Worm (Caenorhabditis elegans) whole organism, L4 larva: ENCODE results near the gene Y32G9A.2.

ENCODE experiments used
- D1046.2 ChIP-seq: fragments of 200-800 bp; sonication (Bioruptor generic); IDR thresholded peaks from 2 replicates; pipeline ENCODE4 v1.3.6; 2022; ENCODE audit warnings: missing genetic modification characterization, missing compliant biosample characterization
- F10B5.3 ChIP-seq: sonication (generic microtip); optimal IDR thresholded peaks from 2 replicates; lab custom pipeline; 2016; ENCODE audit warnings: mild to moderate bottlenecking, missing genetic modification characterization, missing compliant biosample characterization
- F49E8.2 ChIP-seq: sonication (generic microtip); optimal IDR thresholded peaks from 2 replicates; lab custom pipeline; 2016; ENCODE audit warnings: missing compliant biosample characterization, mild to moderate bottlenecking, missing genetic modification characterization, borderline replicate concordance
- R02D3.7 ChIP-seq: fragments of 150-350 bp; sonication (generic microtip); optimal IDR thresholded peaks from 3 replicates; lab custom pipeline; 2014; ENCODE audit warnings: missing biosample characterization, missing genetic modification characterization
- T20F7.1 ChIP-seq: fragments of 200-800 bp; sonication (Bioruptor generic); optimal IDR thresholded peaks from 2 replicates; lab custom pipeline; 2018; ENCODE audit warnings: mild to moderate bottlenecking, missing genetic modification characterization, missing compliant biosample characterization
- T26A8.4 ChIP-seq: fragments of 200-800 bp; sonication (Bioruptor generic); IDR thresholded peaks from 2 replicates; pipeline ENCODE4 v1.3.6; 2022; ENCODE audit warnings: missing genetic modification characterization, missing compliant biosample characterization
- Y48G9A.11 ChIP-seq: fragments of 200-800 bp; sonication (Bioruptor generic); IDR thresholded peaks from 2 replicates; pipeline ENCODE4 v1.3.6; 2022; ENCODE audit warnings: missing genetic modification reagents, missing genetic modification characterization, missing compliant biosample characterization
- Y5F2A.4 ChIP-seq: fragments of 200-800 bp; sonication (Bioruptor generic); optimal IDR thresholded peaks from 2 replicates; lab custom pipeline; 2018; ENCODE audit warnings: mild to moderate bottlenecking, missing genetic modification characterization, missing compliant biosample characterization
- ZK337.2 ChIP-seq: fragments of 200-800 bp; sonication (Bioruptor generic); IDR thresholded peaks from 2 replicates; pipeline ENCODE4 v1.3.6; 2022; ENCODE audit warnings: missing genetic modification reagents, missing genetic modification characterization, missing compliant biosample characterization
- ZK546.5 ChIP-seq, 2 experiments: sonication (generic microtip); optimal IDR thresholded peaks; 2 replicates each; lab custom pipeline; 2017; ENCODE audit warnings: missing biosample characterization in 2 of 2, missing genetic modification characterization in 2 of 2
- aha-1 ChIP-seq: fragments of 150-350 bp; peaks from one replicate; lab custom pipeline; 2014; ENCODE audit warnings: missing biosample characterization, missing genetic modification characterization
- aly-2 ChIP-seq: sonication (generic microtip); optimal IDR thresholded peaks from 2 replicates; lab custom pipeline; 2018; ENCODE audit warnings: missing biosample characterization, missing genetic modification characterization
- ama-1 ChIP-seq: fragments of 150-350 bp; optimal IDR thresholded peaks from 2 replicates; lab custom pipeline; 2014; ENCODE audit warnings: inconsistent platforms, mixed read lengths
- attf-4 ChIP-seq: sonication (generic microtip); optimal IDR thresholded peaks from 3 replicates; lab custom pipeline; 2017; ENCODE audit warnings: missing biosample characterization, missing genetic modification characterization
- ceh-28 ChIP-seq: fragments of 150-350 bp; optimal IDR thresholded peaks from 2 replicates; lab custom pipeline; 2014; ENCODE audit warnings: missing biosample characterization, missing genetic modification reagents, missing genetic modification characterization
- ces-1 ChIP-seq: fragments of 150-350 bp; sonication (generic microtip); optimal IDR thresholded peaks from 4 replicates; lab custom pipeline; 2014; ENCODE audit warnings: missing biosample characterization, missing genetic modification reagents, missing genetic modification characterization
- daf-12 ChIP-seq: fragments of 150-350 bp; optimal IDR thresholded peaks from 2 replicates; lab custom pipeline; 2014; ENCODE audit warnings: missing biosample characterization, missing genetic modification reagents, missing genetic modification characterization
- daf-16 ChIP-seq, 3 experiments: sonication (generic microtip); optimal IDR thresholded peaks; 2 replicates each; lab custom pipeline; 2016 to 2017; ENCODE audit warnings: missing genetic modification characterization in 3 of 3, missing genetic modification reagents in 3 of 3, mild to moderate bottlenecking in 2 of 3, missing compliant biosample characterization in 2 of 3, missing biosample characterization in 1 of 3, moderate library complexity in 1 of 3
- daf-8 ChIP-seq: fragments of 200-800 bp; sonication (Bioruptor generic); IDR thresholded peaks from 2 replicates; pipeline ENCODE4 v1.3.6; 2022; ENCODE audit warnings: missing genetic modification characterization, missing compliant biosample characterization
- dmd-6 ChIP-seq: fragments of 200-800 bp; sonication (Bioruptor generic); IDR thresholded peaks from 2 replicates; pipeline ENCODE4 v1.3.6; 2022; ENCODE audit warnings: missing genetic modification reagents, missing genetic modification characterization, missing compliant biosample characterization
- dmd-8 ChIP-seq: fragments of 200-800 bp; sonication (Bioruptor generic); IDR thresholded peaks from 2 replicates; pipeline ENCODE4 v1.3.6; 2022; ENCODE audit warnings: missing genetic modification characterization, missing compliant biosample characterization
- dpl-1 ChIP-seq: fragments of 150-350 bp; optimal IDR thresholded peaks from 2 replicates; lab custom pipeline; 2014; ENCODE audit warnings: missing biosample characterization, missing genetic modification reagents, missing genetic modification characterization
- dve-1 ChIP-seq: sonication (generic microtip); optimal IDR thresholded peaks from 2 replicates; lab custom pipeline; 2017; ENCODE audit warnings: antibody characterized with exemption, mild to moderate bottlenecking, missing genetic modification characterization, missing compliant biosample characterization; ENCODE audit not compliant: insufficient read depth
- egl-27 ChIP-seq: sonication (generic microtip); optimal IDR thresholded peaks from 3 replicates; lab custom pipeline; 2017; ENCODE audit warnings: missing biosample characterization, missing genetic modification reagents, missing genetic modification characterization
- fkh-10 ChIP-seq: fragments of 150-350 bp; optimal IDR thresholded peaks from 2 replicates; lab custom pipeline; 2014; ENCODE audit warnings: missing biosample characterization, missing genetic modification reagents, missing genetic modification characterization
- gei-8 ChIP-seq: fragments of 200-800 bp; sonication (Bioruptor generic); optimal IDR thresholded peaks from 2 replicates; lab custom pipeline; 2018; ENCODE audit warnings: mild to moderate bottlenecking, missing genetic modification characterization, missing compliant biosample characterization
- hif-1 ChIP-seq, 2 experiments: sonication (generic microtip); optimal IDR thresholded peaks; 2 replicates each; lab custom pipeline; 2016 to 2017; ENCODE audit warnings: missing compliant biosample characterization in 2 of 2, missing genetic modification characterization in 2 of 2, missing genetic modification reagents in 2 of 2, missing genotype in 2 of 2, mild to moderate bottlenecking in 1 of 2
- lin-1 ChIP-seq: fragments of 200-800 bp; sonication (Bioruptor generic); IDR thresholded peaks from 2 replicates; pipeline ENCODE4 v1.3.6; 2022; ENCODE audit warnings: missing genetic modification reagents, missing genetic modification characterization, missing compliant biosample characterization
- lin-15B ChIP-seq: fragments of 150-350 bp; sonication (generic microtip); optimal IDR thresholded peaks from 3 replicates; lab custom pipeline; 2014; ENCODE audit warnings: missing biosample characterization, missing genetic modification characterization
- lin-38 ChIP-seq: fragments of 200-800 bp; sonication (Bioruptor generic); IDR thresholded peaks from 2 replicates; pipeline ENCODE4 v1.3.6; 2022; ENCODE audit warnings: missing genetic modification reagents, missing genetic modification characterization, missing compliant biosample characterization
- lin-39 ChIP-seq: fragments of 150-350 bp; optimal IDR thresholded peaks from 2 replicates; lab custom pipeline; 2014; ENCODE audit warnings: missing biosample characterization, missing genetic modification reagents, missing genetic modification characterization
- lsy-2 ChIP-seq, 2 experiments: fragments of 150-350 bp in 1 of 2; sonication (generic microtip) in 1 of 2; optimal IDR thresholded peaks; 2 replicates each; lab custom pipeline; 2014 to 2017; ENCODE audit warnings: missing biosample characterization in 2 of 2, missing genetic modification characterization in 2 of 2
- mdl-1 ChIP-seq, 2 experiments: fragments of 150-350 bp in 1 of 2; sonication (generic microtip) in 1 of 2; optimal IDR thresholded peaks; 2 replicates each; lab custom pipeline; 2014 to 2017; ENCODE audit warnings: missing biosample characterization in 2 of 2, missing genetic modification characterization in 2 of 2
- mep-1 ChIP-seq: fragments of 150-350 bp; sonication (generic microtip); optimal IDR thresholded peaks from 3 replicates; lab custom pipeline; 2014; ENCODE audit warnings: missing biosample characterization, missing genetic modification characterization
- mes-2 ChIP-seq: sonication (generic microtip); optimal IDR thresholded peaks from 2 replicates; lab custom pipeline; 2016; ENCODE audit warnings: missing genotype, mild to moderate bottlenecking, missing genetic modification characterization, missing compliant biosample characterization; ENCODE audit not compliant: poor library complexity, severe bottlenecking
- mxl-2 ChIP-seq: fragments of 200-800 bp; sonication (Bioruptor generic); conservative IDR thresholded peaks from 2 replicates; pipeline ENCODE4 v1.3.6; 2022; ENCODE audit warnings: missing genetic modification reagents, missing genetic modification characterization, missing compliant biosample characterization
- mxl-3 ChIP-seq: fragments of 200-800 bp; sonication (Bioruptor generic); optimal IDR thresholded peaks from 2 replicates; lab custom pipeline; 2018; ENCODE audit warnings: mild to moderate bottlenecking, missing genetic modification characterization, missing compliant biosample characterization
- nhr-10 ChIP-seq: fragments of 150-350 bp; optimal IDR thresholded peaks from 2 replicates; lab custom pipeline; 2014; ENCODE audit warnings: missing biosample characterization, missing genetic modification characterization
- nhr-11 ChIP-seq: fragments of 150-350 bp; optimal IDR thresholded peaks from 2 replicates; lab custom pipeline; 2014; ENCODE audit warnings: missing biosample characterization, missing genetic modification characterization
- nhr-237 ChIP-seq: sonication (generic microtip); optimal IDR thresholded peaks from 2 replicates; lab custom pipeline; 2017; ENCODE audit warnings: missing biosample characterization, missing genetic modification characterization
- nhr-25 ChIP-seq: sonication (generic microtip); optimal IDR thresholded peaks from 2 replicates; lab custom pipeline; 2017; ENCODE audit warnings: missing genetic modification characterization, mild to moderate bottlenecking, missing compliant biosample characterization, antibody characterized with exemption, moderate library complexity, borderline replicate concordance; ENCODE audit not compliant: insufficient read depth
- nhr-48 ChIP-seq: sonication (generic microtip); optimal IDR thresholded peaks from 2 replicates; lab custom pipeline; 2016; ENCODE audit warnings: mild to moderate bottlenecking, missing genetic modification characterization, missing compliant biosample characterization
- nhr-77 ChIP-seq: fragments of 150-350 bp; optimal IDR thresholded peaks from 2 replicates; lab custom pipeline; 2014; ENCODE audit warnings: missing biosample characterization, missing genetic modification characterization
- rbr-2 ChIP-seq: sonication (generic microtip); optimal IDR thresholded peaks from 2 replicates; lab custom pipeline; 2016; ENCODE audit warnings: missing genotype, missing genetic modification characterization, missing compliant biosample characterization
- saeg-2 ChIP-seq: fragments of 200-800 bp; sonication (Bioruptor generic); IDR thresholded peaks from 2 replicates; pipeline ENCODE4 v1.3.6; 2022; ENCODE audit warnings: missing genetic modification reagents, missing genetic modification characterization, missing compliant biosample characterization
- set-16 ChIP-seq: fragments of 200-800 bp; sonication (Bioruptor generic); IDR thresholded peaks from 2 replicates; pipeline ENCODE4 v1.3.6; 2022; ENCODE audit warnings: missing genetic modification reagents, missing genetic modification characterization, missing compliant biosample characterization
- spr-3 ChIP-seq: fragments of 200-800 bp; sonication (Bioruptor generic); optimal IDR thresholded peaks from 2 replicates; lab custom pipeline; 2018; ENCODE audit warnings: mild to moderate bottlenecking, missing genetic modification characterization, missing compliant biosample characterization
- tra-1 ChIP-seq: fragments of 200-800 bp; sonication (Bioruptor generic); IDR thresholded peaks from 2 replicates; pipeline ENCODE4 v1.3.6; 2022; ENCODE audit warnings: missing genetic modification reagents, missing genetic modification characterization, missing compliant biosample characterization
- unc-62 ChIP-seq, 3 experiments: fragments of 150-350 bp in 1 of 3; sonication (generic microtip); optimal IDR thresholded peaks in 2 of 3; peaks in 1 of 3; 1 replicate in 1 of 3; 2 replicates in 2 of 3; lab custom pipeline; 2014 to 2017; ENCODE audit warnings: missing biosample characterization in 3 of 3, missing genetic modification characterization in 3 of 3, missing genetic modification reagents in 3 of 3, missing genotype in 1 of 3
- zip-2 ChIP-seq: fragments of 150-350 bp; optimal IDR thresholded peaks from 2 replicates; lab custom pipeline; 2014; ENCODE audit warnings: missing biosample characterization, missing genetic modification characterization
- ztf-7 ChIP-seq: fragments of 150-350 bp; optimal IDR thresholded peaks from 2 replicates; lab custom pipeline; 2014; ENCODE audit warnings: missing biosample characterization, missing genetic modification characterization

Gene Y32G9A.2

ce11 chrV:1943465-1943864, 25.2 kb downstream of the Y32G9A.2 start (continued):
- TF ChIP-seq Y5F2A.4 (GFP tag; lab: Kevin White, UChicago) (no peak), dpl-1 (no peak), mxl-2 (GFP tag; lab: Robert Waterston, UW) (no peak), T26A8.4 (GFP tag; lab: Robert Waterston, UW) (no peak), lin-1 (GFP tag; lab: Robert Waterston, UW) (no peak), lin-15B (no peak), set-16 (GFP tag; lab: Robert Waterston, UW) (peak; percentile 78), tra-1 (GFP tag; lab: Robert Waterston, UW) (no peak), lin-39 (tag; lab: Kevin White, UChicago) (no peak), daf-16 (GFP tag; optimal IDR thresholded peaks at IDR 0.05; lab: Kevin White, UChicago) (no peak), daf-16 (tag; optimal IDR thresholded peaks at IDR 0.05; lab: Kevin White, UChicago) (no peak), Y48G9A.11 (GFP tag; lab: Robert Waterston, UW) (no peak), dmd-6 (GFP tag; lab: Robert Waterston, UW) (no peak), nhr-77 (tag; lab: Kevin White, UChicago) (no peak), attf-4 (no peak), aha-1 (peak; percentile 46), rbr-2 (peak; percentile 72), ces-1 (GFP tag; lab: Kevin White, UChicago) (no peak), unc-62 (GFP tag; optimal IDR thresholded peaks at IDR 0.05 in 1 of 2; lab: Kevin White, UChicago) (peak in 1 of 2 experiments; percentile 11), unc-62 (tag; optimal IDR thresholded peaks at IDR 0.05; lab: Kevin White, UChicago) (no peak), egl-27 (tag; lab: Kevin White, UChicago) (no peak), gei-8 (GFP tag; lab: Kevin White, UChicago) (no peak), nhr-10 (tag; lab: Kevin White, UChicago) (no peak), R02D3.7 (tag; lab: Kevin White, UChicago) (no peak), nhr-11 (tag; lab: Kevin White, UChicago) (no peak), nhr-48 (tag; lab: Kevin White, UChicago) (no peak), ZK337.2 (no peak), mep-1 (tag; lab: Kevin White, UChicago) (peak; percentile 34), spr-3 (GFP tag; lab: Kevin White, UChicago) (no peak), T20F7.1 (GFP tag; lab: Kevin White, UChicago) (no peak), nhr-237 (no peak), dve-1 (tag; lab: Kevin White, UChicago) (no peak), mxl-3 (GFP tag; lab: Kevin White, UChicago) (no peak), saeg-2 (GFP tag; lab: Robert Waterston, UW) (no peak), dmd-8 (GFP tag; lab: Robert Waterston, UW) (no peak), ceh-28 (tag; lab: Kevin White, UChicago) (no peak), aly-2 (tag; lab: Kevin White, UChicago) (no peak), daf-12 (tag; lab: Kevin White, UChicago) (no peak), zip-2 (tag; lab: Kevin White, UChicago) (no peak), D1046.2 (GFP tag; lab: Robert Waterston, UW) (no peak), daf-8 (GFP tag; lab: Robert Waterston, UW) (no peak), ztf-7 (no peak), ZK546.5 (tag; optimal IDR thresholded peaks at IDR 0.05; lab: Kevin White, UChicago) (no peak), nhr-25 (tag; lab: Kevin White, UChicago) (no peak), lin-38 (GFP tag; lab: Robert Waterston, UW) (no peak), F49E8.2 (tag; lab: Kevin White, UChicago) (no peak), mdl-1 (tag; optimal IDR thresholded peaks at IDR 0.05; lab: Kevin White, UChicago) (peak in 1 of 2 experiments; percentile 72), mes-2 (tag; lab: Kevin White, UChicago) (no peak), F10B5.3 (tag; lab: Kevin White, UChicago) (no peak), lsy-2 (tag; optimal IDR thresholded peaks at IDR 0.05; lab: Kevin White, UChicago) (peak in 1 of 2 experiments; percentile 38), ama-1 (lab: Kevin White, UChicago) (no peak), hif-1 (tag; optimal IDR thresholded peaks at IDR 0.05; lab: Kevin White, UChicago) (no peak), fkh-10 (GFP tag; lab: Kevin White, UChicago) (peak; percentile 86)
